Worm (Caenorhabditis elegans): ENCODE data around the gene coel-1.

The coel-1 gene

ce11 chrX:4295917-4296316 is 30.5 kb downstream of the coel-1 start:
- no peak for TF ChIP-seq F55B11.4 (tag; optimal IDR thresholded peaks at IDR 0.05; ENCODE audit: borderline replicate concordance, insufficient read depth)
- TF ChIP-seq hsf-1 (GFP tag; IDR thresholded peaks at IDR 0.05): no peak
- TF ChIP-seq rec-8 (tag; optimal IDR thresholded peaks at IDR 0.05): no peak
- no peak for TF ChIP-seq bed-1 (GFP tag; IDR thresholded peaks at IDR 0.05)
- TF ChIP-seq pbrm-1 (GFP tag; IDR thresholded peaks at IDR 0.05): no peak

- no peak for TF ChIP-seq mcd-1 (GFP tag; IDR thresholded peaks at IDR 0.05)
- TF ChIP-seq ets-4 (GFP tag; optimal IDR thresholded peaks at IDR 0.05): no peak
- peak; percentile 40 for TF ChIP-seq ceh-27 (GFP tag; optimal IDR thresholded peaks at IDR 0.05)
- no peak for TF ChIP-seq sptf-2 (GFP tag; optimal IDR thresholded peaks at IDR 0.05)
- no peak for TF ChIP-seq F57C9.4 (tag; optimal IDR thresholded peaks at IDR 0.05)
- TF ChIP-seq B0035.1 (tag; optimal IDR thresholded peaks at IDR 0.05): no peak
- TF ChIP-seq chd-7 (tag; optimal IDR thresholded peaks at IDR 0.05): no peak
- TF ChIP-seq ekl-4 (GFP tag; IDR thresholded peaks at IDR 0.05): no peak
Measured at ce11 chrX:4297452-4297851, 32.0 kb downstream of the coel-1 start, which contains the start of gene paf-2. TSS of gene paf-2 (minus strand) at chrX:4297741.

ce11 chrX:4303200-4303599 is 37.7 kb downstream of the coel-1 start:
- TF ChIP-seq B0261.1 (tag; optimal IDR thresholded peaks at IDR 0.05): no peak
- no peak for TF ChIP-seq ZK185.1 (tag; optimal IDR thresholded peaks at IDR 0.05; ENCODE audit: poor library complexity, severe bottlenecking)
- no peak for TF ChIP-seq let-607 (tag; optimal IDR thresholded peaks at IDR 0.05)
- TF ChIP-seq mes-4 (tag; optimal IDR thresholded peaks at IDR 0.05): no peak
- TF ChIP-seq nhr-27 (tag; optimal IDR thresholded peaks at IDR 0.05): no peak
- no peak for TF ChIP-seq tbx-9 (tag; optimal IDR thresholded peaks at IDR 0.05; ENCODE audit: borderline replicate concordance)
- no peak for TF ChIP-seq nhr-120 (GFP tag; IDR thresholded peaks at IDR 0.05)
- TF ChIP-seq madf-3 (GFP tag; IDR thresholded peaks at IDR 0.05): no peak
- no peak for TF ChIP-seq die-1 (tag; optimal IDR thresholded peaks at IDR 0.05)

- TF ChIP-seq sea-2 (GFP tag; IDR thresholded peaks at IDR 0.05) (no peak), let-526 (GFP tag; IDR thresholded peaks at IDR 0.05) (no peak), aptf-2 (GFP tag; conservative IDR thresholded peaks at IDR 0.05) (no peak), nhr-80 (tag; optimal IDR thresholded peaks at IDR 0.05) (no peak), nhr-90 (tag; optimal IDR thresholded peaks at IDR 0.05) (no peak), zfh-2 (GFP tag; conservative IDR thresholded peaks at IDR 0.05) (no peak), ztf-28 (GFP tag; IDR thresholded peaks at IDR 0.05) (no peak), lin-35 (GFP tag; optimal IDR thresholded peaks at IDR 0.05) (no peak)
Measured at ce11 chrX:4306861-4307260, 41.4 kb downstream of the coel-1 start, which contains the start of gene pqn-15. TSS of gene pqn-15 (minus strand) at chrX:4306961.

- TF ChIP-seq egrh-3 (GFP tag; IDR thresholded peaks at IDR 0.05): no peak
- TF ChIP-seq bed-2 (GFP tag; IDR thresholded peaks at IDR 0.05): no peak
- TF ChIP-seq him-1 (tag; optimal IDR thresholded peaks at IDR 0.05): no peak
- no peak for TF ChIP-seq egl-18 (GFP tag; IDR thresholded peaks at IDR 0.05)
- TF ChIP-seq mcd-1 (GFP tag; IDR thresholded peaks at IDR 0.05): no peak
- peak; percentile 39 for TF ChIP-seq attf-5 (GFP tag; optimal IDR thresholded peaks at IDR 0.05)
- TF ChIP-seq D2030.7 (GFP tag; IDR thresholded peaks at IDR 0.05): no peak
- TF ChIP-seq attf-3 (GFP tag; conservative IDR thresholded peaks at IDR 0.05): no peak
- TF ChIP-seq F33H1.4 (GFP tag; IDR thresholded peaks at IDR 0.05): no peak
- no peak for TF ChIP-seq pbrm-1 (GFP tag; IDR thresholded peaks at IDR 0.05)
- no peak for TF ChIP-seq rpc-1 (optimal IDR thresholded peaks at IDR 0.05)
- TF ChIP-seq rpc-1 (tag; optimal IDR thresholded peaks at IDR 0.05): no peak
- TF ChIP-seq F49E8.2 (tag; optimal IDR thresholded peaks at IDR 0.05; ENCODE audit: insufficient read depth): no peak
- TF ChIP-seq nhr-80 (tag; optimal IDR thresholded peaks at IDR 0.05): peak; percentile 81
- TF ChIP-seq Y53G8AR.9 (GFP tag; conservative IDR thresholded peaks at IDR 0.05): no peak
- TF ChIP-seq ztf-26 (tag; optimal IDR thresholded peaks at IDR 0.05): no peak
- no peak for TF ChIP-seq F37B4.10 (GFP tag; IDR thresholded peaks at IDR 0.05)
- no peak for TF ChIP-seq ceh-27 (GFP tag; optimal IDR thresholded peaks at IDR 0.05)
Measured at ce11 chrX:4307559-4308005, 42.1 kb downstream of the coel-1 start.

All from whole organism, young adult.